Fruit fly (Drosophila melanogaster): ENCODE results near the gene Rh4.

DNA sequence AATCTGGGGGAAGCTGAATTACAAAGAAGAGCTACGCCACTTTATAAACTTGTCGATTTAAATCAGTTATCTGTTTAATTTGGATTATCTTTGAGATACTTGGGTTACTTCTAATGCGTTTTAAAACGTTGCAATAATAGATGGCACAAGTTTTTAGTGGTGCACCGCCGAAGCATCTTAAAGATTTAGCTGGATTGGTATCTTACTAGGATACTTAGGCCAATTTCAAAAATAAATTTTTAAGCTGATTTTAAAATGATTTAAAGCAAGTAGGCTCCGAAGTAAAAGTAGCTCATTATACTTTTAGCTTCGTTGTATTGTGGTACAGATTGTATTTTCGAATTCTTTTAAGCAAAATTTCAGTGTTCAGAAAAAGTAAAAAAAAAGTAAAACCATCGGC, 3.5 kb downstream of the Rh4 start, which contains the start of gene sinah:
- TF ChIP-seq psq (optimal IDR thresholded peaks at IDR 0.05) (no peak), h (optimal IDR thresholded peaks at IDR 0.05) (no peak)

All from Kc167 (cell line).